Worm (Caenorhabditis elegans) whole organism, L1 larva: ENCODE results near the gene M04B2.7.

ENCODE experiments used
- C16A3.4 ChIP-seq: fragments of 150-350 bp; optimal IDR thresholded peaks from 2 replicates; lab custom pipeline; 2014; ENCODE audit warnings: missing biosample characterization, missing genetic modification characterization
- F16B12.6 ChIP-seq: fragments of 150-350 bp; optimal IDR thresholded peaks from 2 replicates; lab custom pipeline; 2014; ENCODE audit warnings: missing biosample characterization, missing genetic modification characterization
- aly-2 ChIP-seq: fragments of 150-350 bp; optimal IDR thresholded peaks from 2 replicates; lab custom pipeline; 2014; ENCODE audit warnings: missing biosample characterization, missing genetic modification characterization
- ceh-8 ChIP-seq: fragments of 200-800 bp; sonication (Bioruptor generic); optimal IDR thresholded peaks from 2 replicates; lab custom pipeline; 2018; ENCODE audit warnings: mild to moderate bottlenecking, missing genetic modification characterization, moderate library complexity, missing compliant biosample characterization
- dpl-1 ChIP-seq, 3 experiments: fragments of 150-350 bp in 2 of 3; sonication (generic microtip) in 1 of 3; optimal IDR thresholded peaks; 2 replicates each; lab custom pipeline; 2014 to 2017; ENCODE audit warnings: missing biosample characterization in 3 of 3, missing genetic modification characterization in 3 of 3, missing genetic modification reagents in 3 of 3
- efl-1 ChIP-seq, 4 experiments: fragments of 150-350 bp; optimal IDR thresholded peaks in 3 of 4; peaks in 1 of 4; 1 replicate in 1 of 4; 2 replicates in 3 of 4; lab custom pipeline; 2014; ENCODE audit warnings: missing biosample characterization in 2 of 4, missing genetic modification characterization in 2 of 4, missing genetic modification reagents in 2 of 4
- egl-13 ChIP-seq: sonication (generic microtip); optimal IDR thresholded peaks from 2 replicates; lab custom pipeline; 2016; ENCODE audit warnings: missing genotype, missing genetic modification reagents, missing genetic modification characterization, missing compliant biosample characterization
- egl-27 ChIP-seq, 2 experiments: fragments of 150-350 bp in 1 of 2; sonication (generic microtip); optimal IDR thresholded peaks; 3 replicates each; lab custom pipeline; 2017 to 2018; ENCODE audit warnings: missing biosample characterization in 2 of 2, missing genetic modification characterization in 2 of 2, missing genetic modification reagents in 2 of 2
- elt-3 ChIP-seq, 6 experiments: fragments of 150-350 bp in 1 of 6; sonication (generic microtip); optimal IDR thresholded peaks; 2 replicates each; lab custom pipeline; 2017 to 2018; ENCODE audit warnings: missing biosample characterization in 6 of 6, missing genetic modification characterization in 6 of 6, inconsistent platforms in 1 of 6
- fkh-8 ChIP-seq: sonication (generic microtip); optimal IDR thresholded peaks from 2 replicates; lab custom pipeline; 2016; ENCODE audit warnings: mild to moderate bottlenecking, missing genetic modification characterization, missing compliant biosample characterization
- hlh-4 ChIP-seq: sonication (generic microtip); optimal IDR thresholded peaks from 2 replicates; lab custom pipeline; 2016; ENCODE audit warnings: mild to moderate bottlenecking, missing genetic modification characterization, missing compliant biosample characterization
- hpl-2 ChIP-seq: fragments of 150-350 bp; optimal IDR thresholded peaks from 2 replicates; lab custom pipeline; 2014; ENCODE audit warnings: missing biosample characterization, missing genetic modification reagents, missing genetic modification characterization
- lin-39 ChIP-seq: fragments of 150-350 bp; optimal IDR thresholded peaks from 2 replicates; lab custom pipeline; 2014; ENCODE audit warnings: missing biosample characterization, missing genetic modification reagents, missing genetic modification characterization
- mdl-1 ChIP-seq, 2 experiments: fragments of 150-350 bp; optimal IDR thresholded peaks; 2 replicates each; lab custom pipeline; 2014 to 2017; ENCODE audit warnings: missing biosample characterization in 2 of 2, missing genetic modification characterization in 2 of 2, inconsistent platforms in 1 of 2
- mef-2 ChIP-seq: fragments of 150-350 bp; optimal IDR thresholded peaks from 2 replicates; lab custom pipeline; 2014; ENCODE audit warnings: missing biosample characterization, missing genetic modification characterization
- mep-1 ChIP-seq: fragments of 150-350 bp; optimal IDR thresholded peaks from 2 replicates; lab custom pipeline; 2014; ENCODE audit warnings: missing biosample characterization, missing genetic modification characterization
- nhr-11 ChIP-seq: fragments of 150-350 bp; optimal IDR thresholded peaks from 2 replicates; lab custom pipeline; 2014; ENCODE audit warnings: missing biosample characterization, missing genetic modification characterization
- nhr-19 ChIP-seq: fragments of 200-800 bp; sonication (Bioruptor generic); conservative IDR thresholded peaks from 2 replicates; pipeline ENCODE4 v1.3.6; 2022; ENCODE audit warnings: missing genetic modification characterization, missing compliant biosample characterization
- nhr-71 ChIP-seq: sonication (generic microtip); optimal IDR thresholded peaks from 2 replicates; lab custom pipeline; 2016; ENCODE audit warnings: mild to moderate bottlenecking, missing genetic modification characterization, moderate library complexity, missing compliant biosample characterization
- nhr-76 ChIP-seq: sonication (generic microtip); optimal IDR thresholded peaks from 2 replicates; lab custom pipeline; 2017; ENCODE audit warnings: missing biosample characterization, missing genetic modification characterization
- nhr-77 ChIP-seq: fragments of 150-350 bp; optimal IDR thresholded peaks from 2 replicates; lab custom pipeline; 2014; ENCODE audit warnings: missing biosample characterization, missing genetic modification characterization
- nhr-84 ChIP-seq: sonication (generic microtip); optimal IDR thresholded peaks from 2 replicates; lab custom pipeline; 2017; ENCODE audit warnings: missing biosample characterization, missing genetic modification characterization
- pqm-1 ChIP-seq: sonication (generic microtip); optimal IDR thresholded peaks from 3 replicates; lab custom pipeline; 2017; ENCODE audit warnings: missing biosample characterization, missing genetic modification characterization
- rnt-1 ChIP-seq: sonication (generic microtip); optimal IDR thresholded peaks from 2 replicates; lab custom pipeline; 2016; ENCODE audit warnings: mild to moderate bottlenecking, missing genetic modification characterization, moderate library complexity, missing compliant biosample characterization
- snu-23 ChIP-seq: sonication (generic microtip); optimal IDR thresholded peaks from 2 replicates; lab custom pipeline; 2016; ENCODE audit warnings: missing genetic modification characterization, missing compliant biosample characterization
- sptf-1 ChIP-seq: fragments of 150-350 bp; optimal IDR thresholded peaks from 2 replicates; lab custom pipeline; 2014; ENCODE audit warnings: missing biosample characterization, missing genetic modification characterization
- tbx-2 ChIP-seq: sonication (generic microtip); optimal IDR thresholded peaks from 2 replicates; lab custom pipeline; 2016; ENCODE audit warnings: missing genetic modification characterization, missing compliant biosample characterization
- xbp-1 ChIP-seq: sonication (generic microtip); optimal IDR thresholded peaks from 2 replicates; lab custom pipeline; 2016; ENCODE audit warnings: missing genetic modification characterization, missing compliant biosample characterization
- ztf-4 ChIP-seq: fragments of 150-350 bp; optimal IDR thresholded peaks from 2 replicates; lab custom pipeline; 2014; ENCODE audit warnings: missing biosample characterization, missing genetic modification characterization

The M04B2.7 gene

ce11 chrIV:11487889-11488556 lies 60.5 kb downstream of the M04B2.7 start (continued):
- no peak for TF ChIP-seq ztf-4 (tag; lab: Kevin White, UChicago)
- TF ChIP-seq tbx-2 (tag; lab: Kevin White, UChicago) = no peak
- no peak for TF ChIP-seq dpl-1 (GFP tag; optimal IDR thresholded peaks at IDR 0.05; lab: Kevin White, UChicago)
- TF ChIP-seq pqm-1 (tag; lab: Kevin White, UChicago) = no peak
- TF ChIP-seq egl-27 (tag; optimal IDR thresholded peaks at IDR 0.05; lab: Kevin White, UChicago) = no peak
- no peak for TF ChIP-seq egl-13 (tag; lab: Kevin White, UChicago)
- peak; percentile 42 for TF ChIP-seq nhr-71 (tag; lab: Kevin White, UChicago)
- no peak for TF ChIP-seq hpl-2 (GFP tag; lab: Kevin White, UChicago)
- TF ChIP-seq mep-1 (tag; lab: Kevin White, UChicago) = no peak
- TF ChIP-seq ceh-8 (GFP tag; lab: Kevin White, UChicago) = no peak
- TF ChIP-seq mef-2 (tag; lab: Kevin White, UChicago) = no peak
- no peak for TF ChIP-seq mdl-1 (tag; optimal IDR thresholded peaks at IDR 0.05; lab: Kevin White, UChicago)
- TF ChIP-seq nhr-84 (tag; lab: Kevin White, UChicago) = no peak
- no peak for TF ChIP-seq lin-39 (tag; lab: Kevin White, UChicago)
- TF ChIP-seq elt-3 (tag; optimal IDR thresholded peaks at IDR 0.05; lab: Kevin White, UChicago) = peak in 1 of 6 experiments; percentile 50
- TF ChIP-seq sptf-1 = no peak
- no peak for TF ChIP-seq efl-1 (optimal IDR thresholded peaks at IDR 0.05; lab: Kevin White, UChicago)
- TF ChIP-seq efl-1 (GFP tag; optimal IDR thresholded peaks at IDR 0.05 in 1 of 2; lab: Kevin White, UChicago) = no peak
- no peak for TF ChIP-seq aly-2 (tag; lab: Kevin White, UChicago)
- peak; percentile 30 for TF ChIP-seq snu-23 (GFP tag; lab: Kevin White, UChicago)
- TF ChIP-seq F16B12.6 = no peak
- TF ChIP-seq rnt-1 = no peak

- TF ChIP-seq C16A3.4 (tag; lab: Kevin White, UChicago) (no peak), dpl-1 (GFP tag; optimal IDR thresholded peaks at IDR 0.05; lab: Kevin White, UChicago) (no peak), nhr-76 (tag; lab: Kevin White, UChicago) (no peak), snu-23 (GFP tag; lab: Kevin White, UChicago) (no peak), hlh-4 (tag; lab: Kevin White, UChicago) (no peak), nhr-77 (no peak), nhr-19 (GFP tag; lab: Robert Waterston, UW) (no peak), ceh-8 (GFP tag; lab: Kevin White, UChicago) (no peak), xbp-1 (tag; lab: Kevin White, UChicago) (no peak), nhr-11 (tag; lab: Kevin White, UChicago) (no peak), fkh-8 (no peak)
These were observed 61.7 kb downstream of the M04B2.7 start for ce11 chrIV:11486859-11487258.
